Worm (Caenorhabditis elegans): ENCODE results near the gene lgc-41.

ce11 chrX:10505193-10505592, 51.1 kb downstream of the lgc-41 start:
- no peak for TF ChIP-seq duxl-1 (tag; optimal IDR thresholded peaks at IDR 0.05; ENCODE audit: poor library complexity)
- TF ChIP-seq mdl-1 (tag; optimal IDR thresholded peaks at IDR 0.05), result no peak
- TF ChIP-seq pqm-1 (tag; optimal IDR thresholded peaks at IDR 0.05), result no peak
- no peak for TF ChIP-seq ceh-82 (tag; optimal IDR thresholded peaks at IDR 0.05)
- TF ChIP-seq zag-1 (tag; optimal IDR thresholded peaks at IDR 0.05), result no peak
- no peak for TF ChIP-seq nhr-25 (tag; optimal IDR thresholded peaks at IDR 0.05; ENCODE audit: borderline replicate concordance, insufficient read depth)
